Worm (Caenorhabditis elegans): ENCODE measurements around the gene npr-21.

The npr-21 gene

DNA sequence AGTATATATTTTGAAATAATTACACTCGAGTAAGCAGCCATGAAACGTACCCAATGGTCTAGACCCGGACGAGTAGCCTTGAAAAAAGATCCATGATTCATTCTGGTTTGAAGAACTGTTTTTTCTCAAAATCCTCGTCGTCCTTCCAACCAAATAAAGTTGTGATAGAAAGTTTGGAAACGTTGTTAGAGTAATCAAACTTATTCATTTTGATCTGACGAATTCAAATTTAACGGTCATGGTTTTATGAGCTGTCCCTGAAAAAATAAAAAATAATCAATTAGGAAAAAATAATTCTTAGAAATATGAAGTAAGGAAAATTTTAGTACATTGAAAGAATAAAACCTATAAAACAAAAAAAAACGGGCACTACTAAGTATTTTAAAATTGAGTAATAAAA is 18.9 kb upstream of the npr-21 start, which contains the start of gene B0302.4:
B0302.4 (minus strand) TSS at position 101 of the 400 bp plus-strand sequence.
- no peak for TF ChIP-seq ham-2 (GFP tag; optimal IDR thresholded peaks at IDR 0.05)
- TF ChIP-seq mep-1 (tag; optimal IDR thresholded peaks at IDR 0.05) = no peak
- TF ChIP-seq tbx-8 (GFP tag; optimal IDR thresholded peaks at IDR 0.05) = no peak
- no peak for TF ChIP-seq lin-32 (GFP tag; optimal IDR thresholded peaks at IDR 0.05)
- TF ChIP-seq ztf-11 (tag; optimal IDR thresholded peaks at IDR 0.05) = no peak
- TF ChIP-seq sem-2 (GFP tag; optimal IDR thresholded peaks at IDR 0.05) = no peak
- TF ChIP-seq ceh-83 (GFP tag; optimal IDR thresholded peaks at IDR 0.05) = no peak
- no peak for TF ChIP-seq ceh-43 (GFP tag; optimal IDR thresholded peaks at IDR 0.05)
- no peak for TF ChIP-seq snpc-4 (tag; optimal IDR thresholded peaks at IDR 0.05)
- no peak for TF ChIP-seq flh-1 (GFP tag; optimal IDR thresholded peaks at IDR 0.05)
- no peak for TF ChIP-seq nhr-237 (tag; optimal IDR thresholded peaks at IDR 0.05)
- no peak for TF ChIP-seq mls-2 (tag; optimal IDR thresholded peaks at IDR 0.05)
- TF ChIP-seq hlh-1 (tag; optimal IDR thresholded peaks at IDR 0.05) = no peak
- TF ChIP-seq nhr-12 (tag; optimal IDR thresholded peaks at IDR 0.05) = no peak
- TF ChIP-seq mab-5 (tag; optimal IDR thresholded peaks at IDR 0.05) = no peak
- no peak for TF ChIP-seq zip-8 (tag; optimal IDR thresholded peaks at IDR 0.05)
- no peak for TF ChIP-seq drap-1 (GFP tag; optimal IDR thresholded peaks at IDR 0.05)
- TF ChIP-seq M03D4.4 (tag; optimal IDR thresholded peaks at IDR 0.05) = no peak

DNA sequence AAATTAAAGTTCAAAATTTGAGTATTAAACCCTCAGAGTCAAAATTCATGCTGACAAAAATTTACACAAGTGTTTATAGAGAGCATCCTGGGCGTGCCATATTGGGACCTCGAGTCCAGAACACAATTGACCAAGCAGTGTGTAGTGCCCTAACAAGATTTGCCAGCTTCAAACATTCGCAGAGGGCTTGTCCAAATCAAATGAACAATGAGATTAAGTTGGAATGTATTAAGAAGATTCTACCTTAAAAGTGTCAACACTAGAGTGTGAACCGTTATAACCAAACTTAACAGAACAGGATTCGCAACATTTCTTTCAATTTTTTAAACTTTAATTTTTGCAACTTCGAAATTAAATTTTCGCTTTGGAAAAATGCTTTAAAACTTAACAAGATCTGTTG is 12.6 kb upstream of the npr-21 start:
- TF ChIP-seq snpc-4 (tag; optimal IDR thresholded peaks at IDR 0.05) (no peak), ces-1 (GFP tag; optimal IDR thresholded peaks at IDR 0.05) (peak; percentile 86)

DNA sequence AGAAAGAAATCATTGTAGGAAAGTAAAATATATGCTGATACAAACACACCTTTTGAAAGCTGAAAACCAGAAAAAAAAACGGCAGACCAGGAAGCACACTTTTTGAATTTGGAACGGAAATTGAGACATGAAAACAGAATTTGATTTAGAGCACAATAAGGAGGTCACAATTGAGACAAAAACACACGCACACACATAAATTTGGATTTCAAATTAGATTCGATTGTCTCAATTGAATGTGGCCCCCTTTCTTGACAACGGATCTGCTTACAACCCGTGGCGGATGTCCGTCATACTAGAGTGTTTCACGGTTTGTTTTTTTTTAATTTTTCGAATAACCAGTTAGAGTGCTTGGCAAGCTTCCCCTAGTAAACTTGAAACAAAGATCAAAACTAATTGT is 10.3 kb upstream of the npr-21 start:
- TF ChIP-seq nhr-2 (tag; optimal IDR thresholded peaks at IDR 0.05) (no peak), drap-1 (GFP tag; optimal IDR thresholded peaks at IDR 0.05) (no peak), ham-2 (GFP tag; optimal IDR thresholded peaks at IDR 0.05) (no peak), sem-2 (GFP tag; optimal IDR thresholded peaks at IDR 0.05) (no peak), mls-2 (tag; optimal IDR thresholded peaks at IDR 0.05) (no peak), nhr-28 (tag; optimal IDR thresholded peaks at IDR 0.05) (no peak), mep-1 (tag; optimal IDR thresholded peaks at IDR 0.05) (no peak), ces-1 (GFP tag; optimal IDR thresholded peaks at IDR 0.05) (no peak), lin-13 (tag; optimal IDR thresholded peaks at IDR 0.05) (no peak), ceh-39 (tag; optimal IDR thresholded peaks at IDR 0.05) (no peak), bed-3 (GFP tag; optimal IDR thresholded peaks at IDR 0.05) (no peak), M03D4.4 (tag; optimal IDR thresholded peaks at IDR 0.05) (no peak), snpc-4 (tag; optimal IDR thresholded peaks at IDR 0.05) (no peak), pha-4 (tag; optimal IDR thresholded peaks at IDR 0.05) (no peak)

DNA sequence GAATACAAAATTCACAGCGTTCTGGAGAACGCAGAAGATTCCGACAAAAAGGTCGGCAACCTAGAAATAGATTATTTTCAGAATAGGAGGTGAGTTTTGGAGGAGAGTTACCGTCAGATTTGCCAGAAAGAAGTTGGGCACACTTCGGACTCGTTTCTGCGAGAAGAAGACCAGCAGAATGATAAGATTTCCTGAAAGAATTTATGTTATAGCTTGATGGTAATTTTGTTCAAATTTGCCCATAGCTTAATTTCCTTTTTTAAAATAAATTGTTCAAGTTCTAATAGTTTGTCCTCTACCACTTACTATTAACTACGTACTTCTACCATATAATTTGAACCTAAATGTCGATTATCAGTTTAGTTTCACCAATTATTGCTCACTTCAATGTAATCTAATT is 679 bp downstream of the npr-21 start:
- no peak for TF ChIP-seq unc-62 (GFP tag; optimal IDR thresholded peaks at IDR 0.05)
- TF ChIP-seq lin-13 (tag; optimal IDR thresholded peaks at IDR 0.05) = no peak
- TF ChIP-seq nhr-12 (tag; optimal IDR thresholded peaks at IDR 0.05) = no peak
- TF ChIP-seq ceh-83 (GFP tag; optimal IDR thresholded peaks at IDR 0.05) = no peak
- TF ChIP-seq sem-2 (GFP tag; optimal IDR thresholded peaks at IDR 0.05) = no peak
- TF ChIP-seq M03D4.4 (tag; optimal IDR thresholded peaks at IDR 0.05) = no peak
- no peak for TF ChIP-seq nhr-76 (tag; optimal IDR thresholded peaks at IDR 0.05)
- no peak for TF ChIP-seq nhr-28 (tag; optimal IDR thresholded peaks at IDR 0.05)
- TF ChIP-seq blmp-1 (tag; optimal IDR thresholded peaks at IDR 0.05) = no peak
- TF ChIP-seq ztf-11 (tag; optimal IDR thresholded peaks at IDR 0.05) = no peak
- no peak for TF ChIP-seq nhr-237 (tag; optimal IDR thresholded peaks at IDR 0.05)
- TF ChIP-seq bed-3 (GFP tag; optimal IDR thresholded peaks at IDR 0.05) = no peak
- no peak for TF ChIP-seq mab-5 (tag; optimal IDR thresholded peaks at IDR 0.05)

DNA sequence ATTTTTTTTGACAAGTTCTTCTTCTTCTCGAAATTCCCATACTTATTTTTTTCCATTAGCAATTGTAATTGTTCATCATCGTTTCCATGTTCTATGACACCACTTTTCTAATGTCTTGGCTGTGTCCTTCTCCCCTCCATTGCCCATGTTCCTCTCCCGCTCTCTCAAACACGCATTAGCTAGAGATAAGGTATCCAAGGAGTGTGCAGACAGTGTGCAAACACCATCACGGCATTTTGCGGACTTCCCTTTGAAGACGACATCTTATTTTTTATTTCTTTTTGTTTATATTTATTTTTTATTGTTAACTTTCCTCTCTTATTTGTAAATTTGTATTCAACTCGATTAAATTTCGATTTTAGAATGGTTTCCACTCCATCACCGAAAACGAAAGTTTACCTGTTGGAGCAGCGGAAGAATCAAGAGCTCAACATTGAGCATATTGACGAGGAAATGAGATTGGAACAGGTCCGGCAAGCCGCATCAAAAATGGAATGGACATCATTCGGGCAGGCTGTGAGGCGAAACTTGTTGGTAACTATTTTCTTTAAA is 6.5 kb downstream of the npr-21 start, which contains the start of gene mdt-1.2:
mdt-1.2 (plus strand) TSS at position 363 of the 552 bp plus-strand sequence.
- TF ChIP-seq lin-13 (tag; optimal IDR thresholded peaks at IDR 0.05) (peak; percentile 57), flh-1 (GFP tag; optimal IDR thresholded peaks at IDR 0.05) (no peak), bed-3 (GFP tag; optimal IDR thresholded peaks at IDR 0.05) (no peak), ceh-83 (GFP tag; optimal IDR thresholded peaks at IDR 0.05) (no peak), zip-8 (tag; optimal IDR thresholded peaks at IDR 0.05) (no peak), cnd-1 (tag; optimal IDR thresholded peaks at IDR 0.05) (peak; percentile 1), elt-3 (tag; optimal IDR thresholded peaks at IDR 0.05) (no peak), sem-2 (GFP tag; optimal IDR thresholded peaks at IDR 0.05) (no peak), nhr-2 (tag; optimal IDR thresholded peaks at IDR 0.05) (peak; percentile 22), nhr-28 (tag; optimal IDR thresholded peaks at IDR 0.05) (no peak), mls-2 (tag; optimal IDR thresholded peaks at IDR 0.05) (no peak), hlh-1 (tag; optimal IDR thresholded peaks at IDR 0.05) (no peak), lsy-2 (tag; optimal IDR thresholded peaks at IDR 0.05) (peak; percentile 1), ceh-43 (GFP tag; optimal IDR thresholded peaks at IDR 0.05) (no peak), tbx-8 (GFP tag; optimal IDR thresholded peaks at IDR 0.05) (no peak), nhr-76 (tag; optimal IDR thresholded peaks at IDR 0.05) (no peak), nhr-237 (tag; optimal IDR thresholded peaks at IDR 0.05) (peak; percentile 42), mab-5 (tag; optimal IDR thresholded peaks at IDR 0.05) (no peak), nhr-12 (tag; optimal IDR thresholded peaks at IDR 0.05) (no peak), drap-1 (GFP tag; optimal IDR thresholded peaks at IDR 0.05) (no peak), elt-1 (tag; optimal IDR thresholded peaks at IDR 0.05; ENCODE audit: borderline replicate concordance, insufficient read depth) (no peak), unc-62 (GFP tag; optimal IDR thresholded peaks at IDR 0.05) (no peak), unc-39 (tag; optimal IDR thresholded peaks at IDR 0.05) (no peak), mep-1 (tag; optimal IDR thresholded peaks at IDR 0.05) (peak; percentile 91), M03D4.4 (tag; optimal IDR thresholded peaks at IDR 0.05) (peak; percentile 36), ham-2 (GFP tag; optimal IDR thresholded peaks at IDR 0.05) (no peak), blmp-1 (tag; optimal IDR thresholded peaks at IDR 0.05) (no peak), snpc-4 (tag; optimal IDR thresholded peaks at IDR 0.05) (no peak), pha-4 (tag; optimal IDR thresholded peaks at IDR 0.05) (peak; percentile 83), ces-1 (GFP tag; optimal IDR thresholded peaks at IDR 0.05) (peak; percentile 83), ztf-11 (tag; optimal IDR thresholded peaks at IDR 0.05) (no peak), lin-32 (GFP tag; optimal IDR thresholded peaks at IDR 0.05) (no peak), sptf-1 (tag; optimal IDR thresholded peaks at IDR 0.05) (peak; percentile 61), ceh-39 (tag; optimal IDR thresholded peaks at IDR 0.05) (peak; percentile 60), unc-120 (tag; optimal IDR thresholded peaks at IDR 0.05; ENCODE audit: poor library complexity, severe bottlenecking) (peak; percentile 91)
